Fruit fly (Drosophila melanogaster) whole organism, embryonic: ENCODE measurements around the gene CG3909.

Source experiments
- Bgb ChIP-seq: fragments of 200-800 bp; sonication (Bioruptor generic); IDR thresholded peaks from 2 replicates; pipeline ENCODE4 v1.3.6; 2022; ENCODE audit warnings: missing biosample characterization, missing genetic modification characterization; ENCODE audit not compliant: partially characterized antibody
- CG11504 ChIP-seq: fragments of 200-800 bp; sonication (Bioruptor generic); optimal IDR thresholded peaks from 3 replicates; lab custom pipeline; 2019; ENCODE audit warnings: missing biosample characterization, mild to moderate bottlenecking, missing genetic modification characterization, moderate library complexity
- CG14710 ChIP-seq: fragments of 200-800 bp; sonication (Bioruptor generic); optimal IDR thresholded peaks from 3 replicates; lab custom pipeline; 2019; ENCODE audit warnings: missing biosample characterization, mild to moderate bottlenecking, missing genetic modification characterization, moderate library complexity
- CG15011 ChIP-seq: fragments of 200-800 bp; sonication (Bioruptor generic); optimal IDR thresholded peaks from 3 replicates; lab custom pipeline; 2018; ENCODE audit warnings: missing biosample characterization, mild to moderate bottlenecking, missing genetic modification characterization
- CG1647 ChIP-seq: fragments of 200-800 bp; sonication (Bioruptor generic); optimal IDR thresholded peaks from 3 replicates; lab custom pipeline; 2016; ENCODE audit warnings: missing biosample characterization, missing genetic modification characterization
- CG17361 ChIP-seq: fragments of 200-800 bp; sonication (Bioruptor generic); IDR thresholded peaks from 3 replicates; pipeline ENCODE4 v1.3.6; 2022; ENCODE audit warnings: missing biosample characterization, missing genetic modification characterization
- CG18262 ChIP-seq: fragments of 200-800 bp; optimal IDR thresholded peaks from 3 replicates; lab custom pipeline; 2019; ENCODE audit warnings: missing biosample characterization, mild to moderate bottlenecking, missing genetic modification characterization, moderate library complexity
- CG18476 ChIP-seq: fragments of 200-800 bp; sonication (Bioruptor generic); optimal IDR thresholded peaks from 2 replicates; lab custom pipeline; 2016; ENCODE audit warnings: missing biosample characterization, mild to moderate bottlenecking, missing genetic modification characterization
- CG2202 ChIP-seq: fragments of 200-800 bp; sonication (Bioruptor generic); optimal IDR thresholded peaks from 2 replicates; lab custom pipeline; 2018; ENCODE audit warnings: missing biosample characterization, mild to moderate bottlenecking, missing genetic modification characterization
- CG31388 ChIP-seq: fragments of 200-800 bp; sonication (Bioruptor generic); optimal IDR thresholded peaks from 2 replicates; lab custom pipeline; 2016; ENCODE audit warnings: missing biosample characterization, missing genetic modification characterization
- CG4360 ChIP-seq: fragments of 200-800 bp; sonication (Bioruptor generic); IDR thresholded peaks from 2 replicates; pipeline ENCODE4 v1.3.6; 2022; ENCODE audit warnings: missing biosample characterization, missing genetic modification characterization
- CG4404 ChIP-seq: fragments of 200-800 bp; sonication (Bioruptor generic); IDR thresholded peaks from 2 replicates; pipeline ENCODE4 v1.3.6; 2022; ENCODE audit warnings: missing biosample characterization, missing genetic modification characterization
- CG5953 ChIP-seq: fragments of 200-800 bp; sonication (Bioruptor generic); IDR thresholded peaks from 2 replicates; pipeline ENCODE4 v1.3.6; 2022; ENCODE audit warnings: missing biosample characterization, missing genetic modification characterization
- CG8089 ChIP-seq: fragments of 200-800 bp; sonication (Bioruptor generic); optimal IDR thresholded peaks from 3 replicates; lab custom pipeline; 2016; ENCODE audit warnings: missing biosample characterization, missing genetic modification characterization
- CG8281 ChIP-seq: fragments of 200-800 bp; sonication (Bioruptor generic); optimal IDR thresholded peaks from 2 replicates; lab custom pipeline; 2018; ENCODE audit warnings: missing biosample characterization, mild to moderate bottlenecking, missing genetic modification characterization, moderate library complexity
- CG9437 ChIP-seq: fragments of 200-800 bp; sonication (Bioruptor generic); optimal IDR thresholded peaks from 2 replicates; lab custom pipeline; 2018; ENCODE audit warnings: missing biosample characterization, mild to moderate bottlenecking, missing genetic modification characterization
- CHES-1-like ChIP-seq: fragments of 200-800 bp; sonication (Bioruptor generic); optimal IDR thresholded peaks from 2 replicates; lab custom pipeline; 2016; ENCODE audit warnings: missing biosample characterization, missing genetic modification characterization
- Elba2 ChIP-seq: fragments of 200-800 bp; sonication (Bioruptor generic); optimal IDR thresholded peaks from 3 replicates; lab custom pipeline; 2016; ENCODE audit warnings: missing biosample characterization, missing genetic modification characterization
- Gug ChIP-seq: fragments of 200-800 bp; sonication (Bioruptor generic); IDR thresholded peaks from 4 replicates; pipeline ENCODE4 v1.3.6; 2022; ENCODE audit warnings: missing biosample characterization, missing genetic modification characterization
- Oli ChIP-seq: fragments of 200-800 bp; sonication (Bioruptor generic); optimal IDR thresholded peaks from 2 replicates; lab custom pipeline; 2018; ENCODE audit warnings: missing biosample characterization, mild to moderate bottlenecking, missing genetic modification characterization, moderate library complexity
- Pdp1 ChIP-seq, 2 experiments: fragments of 200-800 bp; sonication (Bioruptor generic); optimal IDR thresholded peaks; 3 replicates each; lab custom pipeline; 2016; ENCODE audit warnings: missing biosample characterization in 2 of 2, missing genetic modification characterization in 2 of 2, mild to moderate bottlenecking in 1 of 2, moderate library complexity in 1 of 2
- Side ChIP-seq: fragments of 200-800 bp; sonication (Bioruptor generic); optimal IDR thresholded peaks from 2 replicates; lab custom pipeline; 2016; ENCODE audit warnings: missing biosample characterization, missing genetic modification characterization
- Sox100B ChIP-seq: fragments of 200-800 bp; sonication (Bioruptor generic); optimal IDR thresholded peaks from 3 replicates; lab custom pipeline; 2018; ENCODE audit warnings: missing biosample characterization, mild to moderate bottlenecking, missing genetic modification characterization
- Sox102F ChIP-seq: fragments of 200-800 bp; sonication (Bioruptor generic); optimal IDR thresholded peaks from 2 replicates; lab custom pipeline; 2018; ENCODE audit warnings: missing biosample characterization, mild to moderate bottlenecking, missing genetic modification characterization, moderate library complexity
- br ChIP-seq: fragments of >200 bp; optimal IDR thresholded peaks from 2 replicates; lab custom pipeline; 2017
- ci ChIP-seq: fragments of 200-800 bp; sonication (Bioruptor generic); IDR thresholded peaks from 3 replicates; pipeline ENCODE4 v1.3.6; 2022; ENCODE audit warnings: missing biosample characterization, missing genetic modification characterization
- dmrt99B ChIP-seq: fragments of 200-800 bp; sonication (Bioruptor generic); optimal IDR thresholded peaks from 2 replicates; lab custom pipeline; 2018; ENCODE audit warnings: missing biosample characterization, mild to moderate bottlenecking, missing genetic modification characterization, moderate library complexity
- eve ChIP-seq, 2 experiments: fragments of >200 bp; optimal IDR thresholded peaks; 2 replicates each; lab custom pipeline; 2017; ENCODE audit warnings: missing biosample characterization in 2 of 2, missing genetic modification characterization in 2 of 2
- fru ChIP-seq: fragments of >200 bp; optimal IDR thresholded peaks from 2 replicates; lab custom pipeline; 2017
- gem ChIP-seq: fragments of 200-800 bp; sonication (Bioruptor generic); optimal IDR thresholded peaks from 2 replicates; lab custom pipeline; 2019; ENCODE audit warnings: missing biosample characterization, mild to moderate bottlenecking, missing genetic modification characterization, moderate library complexity
- grau ChIP-seq: fragments of 200-800 bp; optimal IDR thresholded peaks from 3 replicates; lab custom pipeline; 2019; ENCODE audit warnings: missing biosample characterization, mild to moderate bottlenecking, missing genetic modification characterization, moderate library complexity
- inv ChIP-seq: fragments of 200-800 bp; sonication (Bioruptor generic); IDR thresholded peaks from 2 replicates; pipeline ENCODE4 v1.3.6; 2022; ENCODE audit warnings: missing biosample characterization, missing genetic modification characterization; ENCODE audit not compliant: partially characterized antibody
- kah ChIP-seq: fragments of 200-800 bp; sonication (Bioruptor generic); optimal IDR thresholded peaks from 2 replicates; lab custom pipeline; 2018; ENCODE audit warnings: missing biosample characterization, mild to moderate bottlenecking, missing genetic modification characterization
- phol ChIP-seq: fragments of 200-800 bp; sonication (Bioruptor generic); optimal IDR thresholded peaks from 3 replicates; lab custom pipeline; 2018; ENCODE audit warnings: missing biosample characterization, mild to moderate bottlenecking, missing genetic modification characterization, moderate library complexity
- sd ChIP-seq: fragments of 200-800 bp; sonication (Bioruptor generic); optimal IDR thresholded peaks from 3 replicates; lab custom pipeline; 2018; ENCODE audit warnings: missing biosample characterization, mild to moderate bottlenecking, missing genetic modification characterization, moderate library complexity
- sens ChIP-seq: fragments of 200-800 bp; sonication (Bioruptor generic); peaks from one replicate; lab custom pipeline; 2016; ENCODE audit warnings: missing biosample characterization, missing genetic modification characterization
- shn ChIP-seq: fragments of 200-800 bp; sonication (Bioruptor generic); optimal IDR thresholded peaks from 3 replicates; lab custom pipeline; 2016; ENCODE audit warnings: missing biosample characterization, missing genetic modification characterization
- sob ChIP-seq: fragments of 200-800 bp; sonication (Bioruptor generic); IDR thresholded peaks from 2 replicates; pipeline ENCODE4 v1.3.6; 2022; ENCODE audit warnings: missing biosample characterization, missing genetic modification characterization
- sr ChIP-seq: fragments of 200-800 bp; sonication (Bioruptor generic); IDR thresholded peaks from 3 replicates; pipeline ENCODE4 v1.3.6; 2022; ENCODE audit warnings: missing biosample characterization, missing genetic modification characterization
- tap ChIP-seq: fragments of 200-800 bp; optimal IDR thresholded peaks from 3 replicates; lab custom pipeline; 2019; ENCODE audit warnings: missing biosample characterization, mild to moderate bottlenecking, missing genetic modification characterization, moderate library complexity
- trh ChIP-seq: fragments of 200-800 bp; sonication (Bioruptor generic); optimal IDR thresholded peaks from 2 replicates; lab custom pipeline; 2016; ENCODE audit warnings: missing biosample characterization, missing genetic modification characterization
- tup ChIP-seq: fragments of 200-800 bp; sonication (Bioruptor generic); optimal IDR thresholded peaks from 2 replicates; lab custom pipeline; 2016; ENCODE audit warnings: missing biosample characterization, mild to moderate bottlenecking, missing genetic modification characterization, moderate library complexity

CG3909 gene

dm6 chr3R:10084914-10085313, 41.8 kb downstream of the CG3909 start (continued):
- TF ChIP-seq tup (GFP tag; lab: Kevin White, UChicago): no peak
- TF ChIP-seq inv: no peak
- no peak for TF ChIP-seq Elba2 (GFP tag; lab: Kevin White, UChicago)
- peak; percentile 22 for TF ChIP-seq CG15011 (GFP tag; lab: Kevin White, UChicago)
- no peak for TF ChIP-seq CG8089 (GFP tag; lab: Kevin White, UChicago)
- no peak for TF ChIP-seq shn (GFP tag; lab: Kevin White, UChicago)
- no peak for TF ChIP-seq CHES-1-like (GFP tag; lab: Kevin White, UChicago)
- TF ChIP-seq CG11504 (tag; lab: Kevin White, UChicago): peak; percentile 42
- TF ChIP-seq sens (GFP tag; lab: Kevin White, UChicago): peak; percentile 74
- TF ChIP-seq CG1647 (GFP tag; lab: Kevin White, UChicago): peak; percentile 57
- peak; percentile 53 for TF ChIP-seq sob
- TF ChIP-seq grau (tag; lab: Kevin White, UChicago): peak; percentile 66
- TF ChIP-seq CG8281 (tag; lab: Kevin White, UChicago): no peak
- no peak for TF ChIP-seq Oli (tag; lab: Kevin White, UChicago)
- no peak for TF ChIP-seq fru (lab: Kevin White, UChicago)
- no peak for TF ChIP-seq Bgb (GFP tag; lab: Robert Waterston, UW)
- no peak for TF ChIP-seq trh (GFP tag; lab: Kevin White, UChicago)
- no peak for TF ChIP-seq kah
- TF ChIP-seq CG18476 (GFP tag; lab: Kevin White, UChicago): no peak
- no peak for TF ChIP-seq CG31388 (GFP tag; lab: Kevin White, UChicago)
- TF ChIP-seq CG14710: no peak

- TF ChIP-seq CG18476 (GFP tag; lab: Kevin White, UChicago) (no peak), Pdp1 (GFP tag; optimal IDR thresholded peaks at IDR 0.05; lab: Kevin White, UChicago) (peak in 1 of 2 experiments; percentile 49), CG9437 (GFP tag; lab: Kevin White, UChicago) (peak; percentile 52), ci (peak; percentile 50; the same call in 1 of the 3 replicates), sr (GFP tag; lab: Robert Waterston, UW) (peak; percentile 76; the same call in 2 of the 3 replicates)
Observed at dm6 chr3R:10086222-10086621, 43.2 kb downstream of the CG3909 start.

DNA sequence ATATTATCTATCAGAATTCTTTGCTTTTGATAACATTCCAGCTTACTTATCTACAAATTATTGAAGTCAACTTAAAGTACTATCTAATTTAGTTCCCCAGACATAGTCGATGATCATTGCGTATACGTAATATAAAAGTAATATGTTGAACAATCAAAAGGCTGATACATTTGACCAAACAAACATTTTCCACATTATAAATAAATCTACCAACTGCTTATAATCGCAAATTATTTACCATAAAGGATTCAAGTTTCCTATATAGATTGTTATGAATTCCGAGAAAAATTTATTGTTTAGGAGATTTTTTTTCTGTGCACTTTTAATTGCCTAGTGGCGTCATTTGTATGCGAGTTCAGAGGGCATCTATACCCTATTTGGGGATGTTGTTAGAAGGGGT, 43.6 kb downstream of the CG3909 start:
- TF ChIP-seq dmrt99B (tag; lab: Kevin White, UChicago) (peak; percentile 35), sd (tag; lab: Kevin White, UChicago) (peak; percentile 73), CG9437 (GFP tag; lab: Kevin White, UChicago) (peak; percentile 28), CG18262 (tag; lab: Kevin White, UChicago) (peak; percentile 12), tap (tag; lab: Kevin White, UChicago) (no peak), CG2202 (tag; lab: Kevin White, UChicago) (no peak), CG11504 (tag; lab: Kevin White, UChicago) (peak; percentile 22), CG17361 (GFP tag; lab: Robert Waterston, UW) (peak; percentile 49; the same call in 2 of the 3 replicates), Gug (no peak), Sox100B (peak; percentile 11), CG4360 (GFP tag; lab: Robert Waterston, UW) (no peak), CG4404 (GFP tag; lab: Robert Waterston, UW) (no peak), CG5953 (GFP tag; lab: Robert Waterston, UW) (peak; percentile 27; the same call in 1 of the 2 replicates), phol (tag; lab: Kevin White, UChicago) (peak; percentile 11), gem (tag; lab: Kevin White, UChicago) (peak; percentile 31), Side (no peak), br (lab: Kevin White, UChicago) (no peak), sens (GFP tag; lab: Kevin White, UChicago) (peak; percentile 73), eve (GFP tag; optimal IDR thresholded peaks at IDR 0.05; lab: Kevin White, UChicago) (peak in 1 of 2 experiments; percentile 28), Sox102F (peak; percentile 40)
